Worm (Caenorhabditis elegans): ENCODE measurements around the gene ubc-23.

The ubc-23 gene

DNA sequence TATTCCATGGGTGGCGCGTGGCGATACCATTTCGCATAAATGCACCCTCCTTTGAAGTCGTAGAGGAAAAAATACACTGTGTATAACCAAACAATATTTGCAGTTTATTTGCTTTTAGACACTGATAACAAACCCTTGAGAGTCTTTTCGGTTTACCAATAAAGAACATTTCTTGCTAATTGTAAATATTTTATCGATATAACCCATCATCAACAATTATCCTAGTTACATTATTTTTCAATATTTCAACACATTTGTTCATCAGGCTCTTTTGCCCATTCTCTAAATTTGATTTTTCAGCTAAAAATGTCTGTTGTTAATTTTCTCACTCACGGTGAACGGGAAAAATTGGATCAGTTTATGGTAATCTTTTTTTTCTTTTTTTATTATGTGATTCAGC, at the start of gene ubc-23:
Gene ubc-23, plus strand, starts transcription at position 301 of the 400 bp plus-strand sequence.
- no peak for TF ChIP-seq unc-62 (GFP tag; optimal IDR thresholded peaks at IDR 0.05)

ce11 chrX:8796699-8797282, 47.3 kb upstream of the ubc-23 start, which contains the start of gene R04E5.7:
Gene R04E5.7 (minus strand): TSS chrX:8797262.
- no peak for TF ChIP-seq unc-62 (GFP tag; optimal IDR thresholded peaks at IDR 0.05)

- no peak for TF ChIP-seq unc-62 (GFP tag; optimal IDR thresholded peaks at IDR 0.05)
Observed at ce11 chrX:8797653-8798052, 46.4 kb upstream of the ubc-23 start.

DNA sequence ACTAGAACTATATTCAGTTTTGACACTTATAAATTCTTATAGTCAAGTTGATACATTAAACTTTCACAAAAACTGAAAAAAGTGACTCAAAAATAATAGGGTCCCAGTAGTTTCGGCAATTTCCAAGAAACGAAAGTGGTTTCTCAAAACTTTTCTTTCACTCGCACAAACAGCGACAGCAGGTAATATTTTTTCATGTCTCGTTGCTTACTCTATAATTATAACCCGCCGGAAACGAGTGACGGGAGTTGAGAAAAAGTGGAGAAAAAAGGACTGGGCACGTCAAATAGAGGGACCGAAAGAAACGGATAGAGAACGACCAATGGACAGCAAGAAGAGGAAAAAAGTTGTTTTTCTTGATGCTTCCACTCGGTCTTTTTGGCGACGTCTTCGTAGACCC, 44.2 kb upstream of the ubc-23 start:
- no peak for TF ChIP-seq unc-62 (GFP tag; optimal IDR thresholded peaks at IDR 0.05)

DNA sequence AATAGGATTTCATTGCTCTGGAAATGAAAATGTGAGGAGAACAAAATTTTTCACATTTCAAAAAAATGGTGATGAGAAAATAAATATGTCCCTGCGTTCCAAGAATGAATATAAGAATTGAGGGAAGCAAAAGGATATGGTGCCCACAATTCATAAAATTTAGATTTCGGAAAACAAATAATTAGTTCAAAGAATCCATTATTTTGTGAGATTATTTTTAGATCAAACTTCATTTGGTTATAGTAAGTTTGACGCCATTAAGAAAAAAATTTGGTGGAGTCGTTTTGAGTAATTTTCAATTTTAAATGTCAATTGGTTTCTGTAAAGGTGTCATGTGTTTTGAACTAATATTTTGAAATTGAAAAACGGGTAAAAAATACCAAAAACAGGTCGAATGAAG, 43.7 kb upstream of the ubc-23 start:
- TF ChIP-seq unc-62 (GFP tag; optimal IDR thresholded peaks at IDR 0.05) = no peak

ce11 chrX:8800983-8801382, 43.1 kb upstream of the ubc-23 start:
- TF ChIP-seq unc-62 (GFP tag; optimal IDR thresholded peaks at IDR 0.05) = no peak

DNA sequence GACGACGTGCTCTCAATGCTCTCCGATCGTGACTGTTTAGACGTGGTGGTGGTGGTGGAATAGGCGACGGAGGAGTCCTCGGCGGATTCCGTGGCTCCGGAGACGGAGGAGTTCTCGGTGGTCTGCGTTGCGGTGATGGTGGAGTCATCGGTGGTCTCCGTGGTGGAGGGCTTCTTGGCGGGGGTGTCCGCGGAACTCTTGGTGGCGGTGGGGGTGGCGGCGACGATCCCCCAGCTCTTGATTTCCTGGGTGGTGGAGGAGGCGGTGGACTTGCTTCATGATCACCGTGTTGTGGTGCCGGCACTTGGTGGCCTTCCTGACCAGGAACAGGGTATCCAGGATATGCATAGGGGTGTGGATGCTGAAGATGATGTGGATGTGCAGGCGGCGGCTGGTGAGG, 38.6 kb upstream of the ubc-23 start:
- no peak for TF ChIP-seq unc-62 (GFP tag; optimal IDR thresholded peaks at IDR 0.05)

- TF ChIP-seq unc-62 (GFP tag; optimal IDR thresholded peaks at IDR 0.05) = no peak
Observed at ce11 chrX:8806070-8806799, 37.9 kb upstream of the ubc-23 start, which contains the start of gene R04E5.8. Gene R04E5.8 (minus strand): TSS chrX:8806120.

ce11 chrX:8808740-8809139, 35.3 kb upstream of the ubc-23 start:
- TF ChIP-seq unc-62 (GFP tag; optimal IDR thresholded peaks at IDR 0.05) = no peak

DNA sequence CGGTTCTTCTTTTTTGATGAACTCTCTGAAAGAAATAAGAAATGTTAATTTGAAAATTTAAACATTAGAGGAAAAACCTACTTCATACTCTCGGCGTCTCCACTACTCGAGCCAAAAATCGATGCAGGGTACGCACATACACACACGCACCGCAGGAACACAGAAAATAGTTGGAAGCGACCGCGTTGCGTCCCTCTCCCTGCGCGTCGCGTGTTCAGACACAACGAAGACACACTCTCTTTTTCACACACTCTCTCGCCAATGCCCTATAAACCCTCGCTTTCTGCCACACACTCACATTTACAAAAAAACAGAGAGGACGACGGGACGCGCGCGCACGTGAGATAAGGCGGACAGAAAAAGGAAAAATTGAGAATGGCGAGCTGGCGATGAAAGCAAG, 33.2 kb upstream of the ubc-23 start, which contains the start of gene R04E5.9:
Gene R04E5.9, minus strand, starts transcription at position 235 of the 400 bp plus-strand sequence.
- no peak for TF ChIP-seq unc-62 (GFP tag; optimal IDR thresholded peaks at IDR 0.05)

ce11 chrX:8811916-8812315, 32.2 kb upstream of the ubc-23 start, which contains the start of gene cnnm-2:
Gene cnnm-2 (plus strand): TSS chrX:8812105.
- no peak for TF ChIP-seq unc-62 (GFP tag; optimal IDR thresholded peaks at IDR 0.05)

DNA sequence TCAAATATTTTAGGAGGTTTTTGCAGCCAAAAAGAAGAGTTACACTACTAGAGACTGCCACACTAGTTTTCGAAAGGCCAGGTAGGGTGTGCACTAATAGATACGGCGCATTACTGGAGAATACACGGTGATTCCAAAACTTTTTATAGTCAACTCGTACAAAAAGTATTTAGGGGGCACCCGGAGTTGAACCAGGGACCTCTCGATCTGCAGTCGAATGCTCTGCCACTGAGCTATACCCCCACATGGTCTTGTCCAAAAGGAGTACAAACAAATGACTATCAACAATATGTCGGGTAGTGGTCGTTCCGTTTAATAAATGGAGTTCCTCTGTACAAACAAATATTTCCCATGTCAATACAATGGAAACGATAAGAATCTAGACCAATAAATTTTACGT, 26.2 kb upstream of the ubc-23 start:
- TF ChIP-seq unc-62 (GFP tag; optimal IDR thresholded peaks at IDR 0.05) = no peak

DNA sequence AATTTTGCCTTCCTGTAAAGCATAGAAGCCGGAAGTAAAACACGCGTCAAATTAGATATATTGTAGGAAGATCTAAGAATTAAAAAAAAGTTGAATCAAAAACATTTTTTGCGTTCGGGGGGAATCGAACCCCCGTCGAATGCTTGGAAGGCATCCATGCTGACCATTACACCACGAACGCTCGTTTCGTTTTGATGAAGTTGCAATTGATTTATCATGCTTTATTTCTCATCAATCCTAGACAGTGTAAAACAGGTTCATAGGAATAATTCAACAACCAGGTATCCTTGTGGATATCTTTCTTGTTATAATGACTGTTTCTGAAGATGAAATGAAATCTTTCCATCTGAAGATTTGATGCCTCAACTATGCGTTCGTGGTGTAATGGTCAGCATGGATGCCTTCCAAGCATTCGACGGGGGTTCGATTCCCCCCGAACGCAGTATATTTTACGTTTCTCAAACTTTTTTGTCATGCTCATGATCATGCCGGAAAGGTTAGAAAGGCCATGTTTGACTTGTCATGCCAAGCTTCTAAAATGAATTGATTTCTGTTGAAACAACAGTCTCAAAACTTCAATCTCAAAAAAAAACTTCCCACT, 24.2 kb upstream of the ubc-23 start:
- TF ChIP-seq unc-62 (GFP tag; optimal IDR thresholded peaks at IDR 0.05) = no peak

DNA sequence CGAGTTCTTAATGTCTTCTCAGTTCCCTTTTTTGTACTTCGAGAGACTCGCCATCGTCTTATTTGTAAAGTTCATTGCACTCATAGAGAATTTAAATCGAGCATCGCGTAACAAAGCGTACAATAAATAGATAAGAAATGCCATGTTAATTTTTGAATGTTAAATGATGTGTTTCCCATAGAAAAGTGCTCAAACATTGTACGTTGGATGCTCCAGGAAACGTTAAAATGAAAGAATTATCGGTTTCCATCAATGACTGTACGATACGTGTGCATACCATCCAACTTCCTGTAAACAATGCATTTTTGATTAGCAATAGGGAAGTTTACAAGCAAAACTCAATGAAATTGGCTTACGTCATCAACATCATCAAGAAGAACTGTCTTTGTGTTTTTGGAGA, 23.4 kb upstream of the ubc-23 start:
- no peak for TF ChIP-seq unc-62 (GFP tag; optimal IDR thresholded peaks at IDR 0.05)

ce11 chrX:8824437-8824836, 19.7 kb upstream of the ubc-23 start, which contains the start of gene ifd-1:
Gene ifd-1 (minus strand): TSS chrX:8824448.
- TF ChIP-seq unc-62 (GFP tag; optimal IDR thresholded peaks at IDR 0.05) = no peak

ce11 chrX:8828365-8828764, 15.7 kb upstream of the ubc-23 start, which contains the start of gene rcs-1:
Gene rcs-1 (minus strand): TSS chrX:8828540.
- no peak for TF ChIP-seq unc-62 (GFP tag; optimal IDR thresholded peaks at IDR 0.05)

ce11 chrX:8831162-8831561, 12.9 kb upstream of the ubc-23 start, which contains the start of gene C28G1.6:
Gene C28G1.6 (minus strand): TSS chrX:8831262.
- TF ChIP-seq unc-62 (GFP tag; optimal IDR thresholded peaks at IDR 0.05) = no peak

All from whole organism, dauer.